Fruit fly (Drosophila melanogaster) whole organism, embryonic: Measurements from ENCODE around the gene CG11726.

ENCODE experiments used
- ATbp ChIP-seq: fragments of 200-800 bp; sonication (Bioruptor generic); optimal IDR thresholded peaks from 2 replicates; lab custom pipeline; 2017; ENCODE audit warnings: missing biosample characterization, mild to moderate bottlenecking, missing genetic modification characterization, missing genetic modification reagents
- CG10366 ChIP-seq: fragments of 200-800 bp; sonication (Bioruptor generic); IDR thresholded peaks from 2 replicates; pipeline ENCODE4 v1.3.6; 2022; ENCODE audit warnings: missing biosample characterization, missing genetic modification characterization
- CG10979 ChIP-seq: fragments of 200-800 bp; sonication (Bioruptor generic); optimal IDR thresholded peaks from 2 replicates; lab custom pipeline; 2018; ENCODE audit warnings: missing biosample characterization, mild to moderate bottlenecking, missing genetic modification characterization, moderate library complexity
- CG11398 ChIP-seq: fragments of 200-800 bp; sonication (Bioruptor generic); optimal IDR thresholded peaks from 2 replicates; lab custom pipeline; 2016; ENCODE audit warnings: missing biosample characterization, missing genetic modification characterization
- CG12744 ChIP-seq: fragments of 200-800 bp; sonication (Bioruptor generic); optimal IDR thresholded peaks from 2 replicates; lab custom pipeline; 2016; ENCODE audit warnings: missing biosample characterization, missing genetic modification characterization
- CG15011 ChIP-seq: fragments of 200-800 bp; sonication (Bioruptor generic); optimal IDR thresholded peaks from 3 replicates; lab custom pipeline; 2018; ENCODE audit warnings: missing biosample characterization, mild to moderate bottlenecking, missing genetic modification characterization
- CG1647 ChIP-seq: fragments of 200-800 bp; sonication (Bioruptor generic); optimal IDR thresholded peaks from 3 replicates; lab custom pipeline; 2016; ENCODE audit warnings: missing biosample characterization, missing genetic modification characterization
- CG17359 ChIP-seq: fragments of 200-800 bp; sonication (Bioruptor generic); optimal IDR thresholded peaks from 3 replicates; lab custom pipeline; 2018; ENCODE audit warnings: missing biosample characterization, mild to moderate bottlenecking, missing genetic modification characterization, moderate library complexity
- CG18619 ChIP-seq: fragments of 200-800 bp; sonication (Bioruptor generic); optimal IDR thresholded peaks from 3 replicates; lab custom pipeline; 2017; ENCODE audit warnings: missing biosample characterization, mild to moderate bottlenecking, missing genetic modification characterization
- CG2875 ChIP-seq: fragments of 200-800 bp; sonication (Bioruptor generic); optimal IDR thresholded peaks from 2 replicates; lab custom pipeline; 2017; ENCODE audit warnings: missing biosample characterization, mild to moderate bottlenecking, missing genetic modification characterization, missing genetic modification reagents
- CG31224 ChIP-seq: fragments of 200-800 bp; sonication (Bioruptor generic); IDR thresholded peaks from 2 replicates; pipeline ENCODE4 v1.3.6; 2022; ENCODE audit warnings: missing biosample characterization, missing genetic modification characterization
- CG31365 ChIP-seq: fragments of 200-800 bp; sonication (Bioruptor generic); optimal IDR thresholded peaks from 2 replicates; lab custom pipeline; 2018; ENCODE audit warnings: missing biosample characterization, mild to moderate bottlenecking, missing genetic modification characterization
- CG32772 ChIP-seq: fragments of 200-800 bp; sonication (Bioruptor generic); IDR thresholded peaks from 2 replicates; pipeline ENCODE4 v1.3.6; 2022; ENCODE audit warnings: missing biosample characterization, missing genetic modification characterization
- CG3407 ChIP-seq: fragments of 200-800 bp; sonication (Bioruptor generic); optimal IDR thresholded peaks from 2 replicates; lab custom pipeline; 2018; ENCODE audit warnings: missing biosample characterization, mild to moderate bottlenecking, missing genetic modification characterization
- CG6791 ChIP-seq: fragments of 200-800 bp; sonication (Bioruptor generic); IDR thresholded peaks from 3 replicates; pipeline ENCODE4 v1.3.6; 2022; ENCODE audit warnings: missing biosample characterization, missing genetic modification characterization; ENCODE audit not compliant: partially characterized antibody
- CG8944 ChIP-seq: fragments of 200-800 bp; sonication (Bioruptor generic); optimal IDR thresholded peaks from 3 replicates; lab custom pipeline; 2016; ENCODE audit warnings: missing biosample characterization, missing genetic modification characterization
- CG9215 ChIP-seq: fragments of 200-800 bp; sonication (Bioruptor generic); IDR thresholded peaks from 2 replicates; pipeline ENCODE4 v1.3.6; 2022; ENCODE audit warnings: missing biosample characterization, missing genetic modification characterization
- CG9797 ChIP-seq: fragments of 200-800 bp; sonication (Bioruptor generic); optimal IDR thresholded peaks from 3 replicates; lab custom pipeline; 2018; ENCODE audit warnings: missing biosample characterization, mild to moderate bottlenecking, missing genetic modification characterization
- Dll ChIP-seq: fragments of 200-800 bp; sonication (Bioruptor generic); IDR thresholded peaks from 4 replicates; pipeline ENCODE4 v1.3.6; 2022; ENCODE audit warnings: missing biosample characterization, missing genetic modification characterization; ENCODE audit not compliant: partially characterized antibody
- Ets65A ChIP-seq: fragments of 200-800 bp; sonication (Bioruptor generic); peaks from one replicate; lab custom pipeline; 2016; ENCODE audit warnings: missing biosample characterization, missing genetic modification characterization
- Ets97D ChIP-seq: fragments of 200-800 bp; sonication (Bioruptor generic); optimal IDR thresholded peaks from 3 replicates; lab custom pipeline; 2016; ENCODE audit warnings: missing biosample characterization, missing genetic modification characterization
- GATAe ChIP-seq: fragments of 200-800 bp; sonication (Bioruptor generic); conservative IDR thresholded peaks from 2 replicates; pipeline ENCODE4 v1.3.6; 2022; ENCODE audit warnings: missing biosample characterization, missing genetic modification characterization
- Gug ChIP-seq: fragments of 200-800 bp; sonication (Bioruptor generic); IDR thresholded peaks from 4 replicates; pipeline ENCODE4 v1.3.6; 2022; ENCODE audit warnings: missing biosample characterization, missing genetic modification characterization
- Med ChIP-seq: fragments of 200-800 bp; sonication (Bioruptor generic); peaks from one replicate; lab custom pipeline; 2016; ENCODE audit warnings: missing biosample characterization, missing genetic modification characterization, mild to moderate bottlenecking, inconsistent platforms, moderate library complexity
- Nf-YC ChIP-seq: fragments of 200-800 bp; optimal IDR thresholded peaks from 3 replicates; lab custom pipeline; 2019; ENCODE audit warnings: missing biosample characterization, mild to moderate bottlenecking, missing genetic modification characterization, moderate library complexity
- Oli ChIP-seq: fragments of 200-800 bp; sonication (Bioruptor generic); optimal IDR thresholded peaks from 2 replicates; lab custom pipeline; 2018; ENCODE audit warnings: missing biosample characterization, mild to moderate bottlenecking, missing genetic modification characterization, moderate library complexity
- Taf1 ChIP-seq: fragments of 200-800 bp; sonication (Bioruptor generic); IDR thresholded peaks from 2 replicates; pipeline ENCODE4 v1.3.6; 2022; ENCODE audit warnings: missing biosample characterization, missing genetic modification characterization
- bowl ChIP-seq: fragments of 200-800 bp; sonication (Bioruptor generic); IDR thresholded peaks from 2 replicates; pipeline ENCODE4 v1.3.6; 2022; ENCODE audit warnings: missing biosample characterization, missing genetic modification characterization
- crol ChIP-seq: fragments of 200-800 bp; sonication (Bioruptor generic); IDR thresholded peaks from 2 replicates; pipeline ENCODE4 v1.3.6; 2022; ENCODE audit warnings: missing biosample characterization, missing genetic modification characterization
- crp ChIP-seq, 2 experiments: fragments of 200-800 bp; sonication (Bioruptor generic); optimal IDR thresholded peaks; 2 replicates in 1 of 2; 3 replicates in 1 of 2; lab custom pipeline; 2017; ENCODE audit warnings: missing biosample characterization in 2 of 2, missing genetic modification characterization in 2 of 2, mild to moderate bottlenecking in 1 of 2, moderate library complexity in 1 of 2
- fu2 ChIP-seq: fragments of 200-800 bp; sonication (Bioruptor generic); optimal IDR thresholded peaks from 2 replicates; lab custom pipeline; 2016; ENCODE audit warnings: missing biosample characterization, missing genetic modification characterization
- gro ChIP-seq: fragments of 200-800 bp; sonication (Bioruptor generic); optimal IDR thresholded peaks from 2 replicates; lab custom pipeline; 2016; ENCODE audit warnings: missing biosample characterization, missing genetic modification characterization
- hkb ChIP-seq, 2 experiments: fragments of 200-800 bp in 1 of 2; fragments of >200 bp in 1 of 2; sonication (Bioruptor generic) in 1 of 2; IDR thresholded peaks in 1 of 2; optimal IDR thresholded peaks in 1 of 2; 2 replicates each; pipeline versions ENCODE4 v1.3.6 to Lab custom; 2017 to 2022; ENCODE audit warnings: missing biosample characterization in 1 of 2, missing genetic modification characterization in 1 of 2
- lilli ChIP-seq: fragments of 200-800 bp; sonication (Bioruptor generic); optimal IDR thresholded peaks from 3 replicates; lab custom pipeline; 2016; ENCODE audit warnings: missing biosample characterization, missing genetic modification characterization
- lola ChIP-seq, 3 experiments: fragments of >200 bp in 2 of 3; fragments of 200-800 bp in 1 of 3; sonication (Bioruptor generic) in 1 of 3; optimal IDR thresholded peaks; 2 replicates each; lab custom pipeline; 2017 to 2019; ENCODE audit warnings: missing biosample characterization in 3 of 3, missing genetic modification characterization in 3 of 3, mild to moderate bottlenecking in 1 of 3, moderate library complexity in 1 of 3
- lov ChIP-seq, 2 experiments: fragments of 200-800 bp in 1 of 2; fragments of >200 bp in 1 of 2; sonication (Bioruptor generic) in 1 of 2; IDR thresholded peaks in 1 of 2; optimal IDR thresholded peaks in 1 of 2; 2 replicates in 1 of 2; 3 replicates in 1 of 2; pipeline versions ENCODE4 v1.3.6 to Lab custom; 2017 to 2022; ENCODE audit warnings: missing biosample characterization in 1 of 2, missing genetic modification characterization in 1 of 2
- mam ChIP-seq: fragments of 200-800 bp; sonication (Bioruptor generic); optimal IDR thresholded peaks from 3 replicates; lab custom pipeline; 2016; ENCODE audit warnings: missing biosample characterization, missing genetic modification characterization
- nau ChIP-seq: fragments of 200-800 bp; sonication (Bioruptor generic); optimal IDR thresholded peaks from 3 replicates; lab custom pipeline; 2017; ENCODE audit warnings: missing biosample characterization, mild to moderate bottlenecking, missing genetic modification characterization, missing genetic modification reagents
- nerfin-2 ChIP-seq: fragments of 200-800 bp; sonication (Bioruptor generic); IDR thresholded peaks from 2 replicates; pipeline ENCODE4 v1.3.6; 2022; ENCODE audit warnings: missing biosample characterization, missing genetic modification characterization; ENCODE audit not compliant: partially characterized antibody
- repo ChIP-seq: fragments of 200-800 bp; sonication (Bioruptor generic); optimal IDR thresholded peaks from 2 replicates; lab custom pipeline; 2016; ENCODE audit warnings: missing biosample characterization, missing genetic modification characterization
- sc ChIP-seq, 3 experiments: fragments of >200 bp in 2 of 3; fragments of 200-800 bp in 1 of 3; sonication (Bioruptor generic) in 1 of 3; optimal IDR thresholded peaks; 2 replicates in 2 of 3; 3 replicates in 1 of 3; lab custom pipeline; 2017; ENCODE audit warnings: mild to moderate bottlenecking in 1 of 3, missing biosample characterization in 1 of 3, missing genetic modification characterization in 1 of 3, missing genetic modification reagents in 1 of 3
- schlank ChIP-seq: fragments of 200-800 bp; sonication (Bioruptor generic); optimal IDR thresholded peaks from 2 replicates; lab custom pipeline; 2018; ENCODE audit warnings: missing biosample characterization, mild to moderate bottlenecking, missing genetic modification characterization
- so ChIP-seq: fragments of 200-800 bp; sonication (Bioruptor generic); IDR thresholded peaks from 3 replicates; pipeline ENCODE4 v1.3.6; 2022; ENCODE audit warnings: missing biosample characterization, missing genetic modification characterization
- tgo ChIP-seq: fragments of 200-800 bp; sonication (Bioruptor generic); IDR thresholded peaks from 3 replicates; pipeline ENCODE4 v1.3.6; 2022; ENCODE audit warnings: missing biosample characterization, missing genetic modification characterization
- tna ChIP-seq: fragments of 200-800 bp; sonication (Bioruptor generic); IDR thresholded peaks from 2 replicates; pipeline ENCODE4 v1.3.6; 2022; ENCODE audit warnings: missing biosample characterization, missing genetic modification characterization; ENCODE audit not compliant: partially characterized antibody
- ttk ChIP-seq: fragments of 200-800 bp; sonication (Bioruptor generic); IDR thresholded peaks from 2 replicates; pipeline ENCODE4 v2.1.2; 2022; ENCODE audit warnings: missing biosample characterization, missing genetic modification characterization

Gene CG11726

DNA sequence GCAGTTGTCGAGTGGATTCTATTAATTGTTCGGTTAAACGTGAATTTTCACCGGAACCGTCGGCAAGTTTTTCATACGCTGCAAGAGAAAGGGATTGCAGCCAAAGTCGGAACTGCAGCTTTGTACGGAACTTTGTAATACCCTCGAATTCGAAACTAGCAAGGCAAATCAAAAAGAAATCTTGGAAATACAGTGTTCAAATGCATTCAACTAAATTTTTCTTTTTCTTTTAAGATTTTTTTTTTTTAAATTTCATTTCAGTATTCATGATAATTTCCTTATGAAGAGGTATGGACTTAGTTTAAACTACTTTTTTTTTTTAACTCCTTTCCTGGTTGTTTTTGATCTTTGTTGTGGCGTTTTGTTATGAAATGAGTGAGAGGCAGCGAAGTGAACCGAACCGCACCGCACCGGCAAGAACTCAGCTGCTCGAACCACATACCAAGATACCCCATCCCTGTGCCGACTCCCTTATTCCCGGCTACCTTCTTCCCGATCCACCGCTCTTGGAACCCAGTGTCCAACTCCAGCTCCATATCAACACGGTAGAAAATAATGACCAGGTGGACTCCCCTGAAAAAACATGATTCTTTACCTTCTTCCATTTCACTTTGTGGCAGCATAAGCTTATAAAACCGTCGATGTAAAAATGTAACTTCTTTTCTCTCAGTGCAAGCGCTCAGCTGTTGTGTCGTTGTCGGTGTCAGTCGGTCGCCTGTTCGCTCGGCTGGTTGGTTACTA is 14.6 kb upstream of the CG11726 start (continued):
- peak; percentile 40 for TF ChIP-seq CG3407
- TF ChIP-seq bowl, result no peak
- no peak for TF ChIP-seq tna (GFP tag; lab: Robert Waterston, UW)
- peak; percentile 15; the same call in 1 of the 2 replicates for TF ChIP-seq CG32772 (GFP tag; lab: Robert Waterston, UW)
- peak; percentile 3 for TF ChIP-seq CG18619 (GFP tag; lab: Kevin White, UChicago)
- TF ChIP-seq Ets97D (GFP tag; lab: Kevin White, UChicago), result peak; percentile 36
- no peak for TF ChIP-seq CG9797 (GFP tag; lab: Kevin White, UChicago)
- TF ChIP-seq CG11398, result peak; percentile 24
- TF ChIP-seq Taf1 (GFP tag; lab: Robert Waterston, UW), result no peak
- TF ChIP-seq gro, result no peak
- TF ChIP-seq so (GFP tag; lab: Robert Waterston, UW), result 0 out of 3 replicates have a peak, but pooled peaks have one; percentile 38
- TF ChIP-seq lov (optimal IDR thresholded peaks at IDR 0.05; lab: Kevin White, UChicago), result no peak
- 0 out of 3 replicates have a peak, but pooled peaks have one; percentile 6 for TF ChIP-seq lov (GFP tag; IDR thresholded peaks at IDR 0.05; lab: Robert Waterston, UW)
- peak; percentile 11 for TF ChIP-seq lilli (GFP tag; lab: Kevin White, UChicago)
- no peak for TF ChIP-seq schlank (tag; lab: Kevin White, UChicago)
- peak; percentile 14; the same call in 1 of the 3 replicates for TF ChIP-seq tgo (GFP tag; lab: Robert Waterston, UW)
- no peak for TF ChIP-seq mam (GFP tag; lab: Kevin White, UChicago)
- TF ChIP-seq CG8944, result peak; percentile 55
- TF ChIP-seq GATAe, result no peak
- peak; percentile 27 for TF ChIP-seq CG1647 (GFP tag; lab: Kevin White, UChicago)
- TF ChIP-seq ATbp (GFP tag; lab: Kevin White, UChicago), result peak; percentile 0
- TF ChIP-seq CG31365, result no peak
- TF ChIP-seq repo (GFP tag; lab: Kevin White, UChicago), result peak; percentile 25
- TF ChIP-seq CG17359 (tag; lab: Kevin White, UChicago), result peak; percentile 54
- TF ChIP-seq CG6791 (GFP tag; lab: Robert Waterston, UW), result no peak
- peak in 1 of 3 experiments; percentile 48 for TF ChIP-seq lola (GFP tag; optimal IDR thresholded peaks at IDR 0.05; lab: Kevin White, UChicago)
- TF ChIP-seq CG9215, result peak; percentile 22; the same call in 1 of the 2 replicates
- no peak for TF ChIP-seq CG31224 (GFP tag; lab: Robert Waterston, UW)
- no peak for TF ChIP-seq nerfin-2 (GFP tag; lab: Robert Waterston, UW)
- TF ChIP-seq nau (GFP tag; lab: Kevin White, UChicago), result peak; percentile 26
- no peak for TF ChIP-seq Dll (GFP tag; lab: Robert Waterston, UW)
- peak in 1 of 2 experiments; percentile 63 for TF ChIP-seq crp (GFP tag; optimal IDR thresholded peaks at IDR 0.05; lab: Kevin White, UChicago)
- TF ChIP-seq CG15011 (GFP tag; lab: Kevin White, UChicago), result no peak
- TF ChIP-seq Ets65A, result no peak
- TF ChIP-seq sc (optimal IDR thresholded peaks at IDR 0.05; lab: Kevin White, UChicago), result no peak
- TF ChIP-seq sc (GFP tag; optimal IDR thresholded peaks at IDR 0.05; lab: Kevin White, UChicago), result peak; percentile 53
- no peak for TF ChIP-seq fu2 (GFP tag; lab: Kevin White, UChicago)
- TF ChIP-seq Gug, result peak; percentile 50; the same call in 1 of the 4 replicates
- no peak for TF ChIP-seq hkb (optimal IDR thresholded peaks at IDR 0.05; lab: Kevin White, UChicago)
- no peak for TF ChIP-seq hkb (GFP tag; IDR thresholded peaks at IDR 0.05; lab: Robert Waterston, UW)
- peak; percentile 76 for TF ChIP-seq Med
- TF ChIP-seq CG10366 (GFP tag; lab: Robert Waterston, UW), result peak; percentile 25; the same call in 1 of the 2 replicates
- TF ChIP-seq CG2875 (GFP tag; lab: Kevin White, UChicago), result peak; percentile 12
- peak; percentile 36 for TF ChIP-seq Oli
- peak; percentile 67 for TF ChIP-seq CG10979 (tag; lab: Kevin White, UChicago)
- TF ChIP-seq ttk (GFP tag; lab: Robert Waterston, UW), result peak; percentile 41; the same call in 1 of the 2 replicates
- TF ChIP-seq CG12744 (GFP tag; lab: Kevin White, UChicago), result peak; percentile 1
- TF ChIP-seq Nf-YC (tag; lab: Kevin White, UChicago), result peak; percentile 19
- peak; percentile 65 for TF ChIP-seq crol
